Worm (Caenorhabditis elegans) whole organism, L4 larva: ENCODE measurements around the gene irg-4.
A peak's percentile ranks its signal among the peaks of the same experiment; 100 is the strongest.

Experiments
- D1046.2 ChIP-seq: fragments of 200-800 bp; sonication (Bioruptor generic); IDR thresholded peaks from 2 replicates; pipeline ENCODE4 v1.3.6; 2022; ENCODE audit warnings: missing genetic modification characterization, missing compliant biosample characterization
- F10B5.3 ChIP-seq: sonication (generic microtip); optimal IDR thresholded peaks from 2 replicates; lab custom pipeline; 2016; ENCODE audit warnings: mild to moderate bottlenecking, missing genetic modification characterization, missing compliant biosample characterization
- F37D6.2 ChIP-seq: sonication (generic microtip); optimal IDR thresholded peaks from 2 replicates; lab custom pipeline; 2016; ENCODE audit warnings: mild to moderate bottlenecking, missing genetic modification characterization, missing compliant biosample characterization
- F49E8.2 ChIP-seq: sonication (generic microtip); optimal IDR thresholded peaks from 2 replicates; lab custom pipeline; 2016; ENCODE audit warnings: missing compliant biosample characterization, mild to moderate bottlenecking, missing genetic modification characterization, borderline replicate concordance
- R02D3.7 ChIP-seq: fragments of 150-350 bp; sonication (generic microtip); optimal IDR thresholded peaks from 3 replicates; lab custom pipeline; 2014; ENCODE audit warnings: missing biosample characterization, missing genetic modification characterization
- Y75B8A.6 ChIP-seq: fragments of 200-800 bp; sonication (Bioruptor generic); IDR thresholded peaks from 2 replicates; pipeline ENCODE4 v1.3.6; 2022; ENCODE audit warnings: missing genetic modification reagents, missing genetic modification characterization, missing compliant biosample characterization
- ZK337.2 ChIP-seq: fragments of 200-800 bp; sonication (Bioruptor generic); IDR thresholded peaks from 2 replicates; pipeline ENCODE4 v1.3.6; 2022; ENCODE audit warnings: missing genetic modification reagents, missing genetic modification characterization, missing compliant biosample characterization
- ZK546.5 ChIP-seq, 2 experiments: sonication (generic microtip); optimal IDR thresholded peaks; 2 replicates each; lab custom pipeline; 2017; ENCODE audit warnings: missing biosample characterization in 2 of 2, missing genetic modification characterization in 2 of 2
- aha-1 ChIP-seq: fragments of 150-350 bp; peaks from one replicate; lab custom pipeline; 2014; ENCODE audit warnings: missing biosample characterization, missing genetic modification characterization
- aly-2 ChIP-seq: sonication (generic microtip); optimal IDR thresholded peaks from 2 replicates; lab custom pipeline; 2018; ENCODE audit warnings: missing biosample characterization, missing genetic modification characterization
- attf-4 ChIP-seq: sonication (generic microtip); optimal IDR thresholded peaks from 3 replicates; lab custom pipeline; 2017; ENCODE audit warnings: missing biosample characterization, missing genetic modification characterization
- ceh-28 ChIP-seq: fragments of 150-350 bp; optimal IDR thresholded peaks from 2 replicates; lab custom pipeline; 2014; ENCODE audit warnings: missing biosample characterization, missing genetic modification reagents, missing genetic modification characterization
- ceh-32 ChIP-seq: sonication (generic microtip); optimal IDR thresholded peaks from 2 replicates; lab custom pipeline; 2016; ENCODE audit warnings: mild to moderate bottlenecking, missing genetic modification characterization, missing compliant biosample characterization; ENCODE audit not compliant: poor library complexity
- ceh-62 ChIP-seq: sonication (generic microtip); optimal IDR thresholded peaks from 2 replicates; lab custom pipeline; 2017; ENCODE audit warnings: missing biosample characterization, missing genetic modification characterization
- ces-1 ChIP-seq: fragments of 150-350 bp; sonication (generic microtip); optimal IDR thresholded peaks from 4 replicates; lab custom pipeline; 2014; ENCODE audit warnings: missing biosample characterization, missing genetic modification reagents, missing genetic modification characterization
- ctbp-1 ChIP-seq: fragments of 200-800 bp; sonication (Bioruptor generic); IDR thresholded peaks from 2 replicates; pipeline ENCODE4 v1.3.6; 2022; ENCODE audit warnings: missing genetic modification reagents, missing genetic modification characterization, missing compliant biosample characterization
- daf-19 ChIP-seq: fragments of 200-800 bp; sonication (Bioruptor generic); conservative IDR thresholded peaks from 2 replicates; pipeline ENCODE4 v1.3.6; 2022; ENCODE audit warnings: missing genetic modification characterization, missing compliant biosample characterization
- daf-8 ChIP-seq: fragments of 200-800 bp; sonication (Bioruptor generic); IDR thresholded peaks from 2 replicates; pipeline ENCODE4 v1.3.6; 2022; ENCODE audit warnings: missing genetic modification characterization, missing compliant biosample characterization
- dmd-6 ChIP-seq: fragments of 200-800 bp; sonication (Bioruptor generic); IDR thresholded peaks from 2 replicates; pipeline ENCODE4 v1.3.6; 2022; ENCODE audit warnings: missing genetic modification reagents, missing genetic modification characterization, missing compliant biosample characterization
- dpl-1 ChIP-seq: fragments of 150-350 bp; optimal IDR thresholded peaks from 2 replicates; lab custom pipeline; 2014; ENCODE audit warnings: missing biosample characterization, missing genetic modification reagents, missing genetic modification characterization
- egl-43 ChIP-seq: fragments of 200-800 bp; sonication (Bioruptor generic); IDR thresholded peaks from 2 replicates; pipeline ENCODE4 v1.3.6; 2022; ENCODE audit warnings: missing genetic modification reagents, missing genetic modification characterization, missing compliant biosample characterization
- fkh-10 ChIP-seq: fragments of 150-350 bp; optimal IDR thresholded peaks from 2 replicates; lab custom pipeline; 2014; ENCODE audit warnings: missing biosample characterization, missing genetic modification reagents, missing genetic modification characterization
- fos-1 ChIP-seq: fragments of 150-350 bp; optimal IDR thresholded peaks from 2 replicates; lab custom pipeline; 2014; ENCODE audit warnings: missing biosample characterization, missing genetic modification characterization
- hlh-30 ChIP-seq: sonication (generic microtip); optimal IDR thresholded peaks from 2 replicates; lab custom pipeline; 2017; ENCODE audit warnings: antibody characterized with exemption, mild to moderate bottlenecking, missing genetic modification characterization, missing compliant biosample characterization; ENCODE audit not compliant: insufficient read depth
- hmg-1.1 ChIP-seq: fragments of 200-800 bp; sonication (Bioruptor generic); IDR thresholded peaks from 2 replicates; pipeline ENCODE4 v1.3.6; 2022; ENCODE audit warnings: missing genetic modification reagents, missing genetic modification characterization, missing compliant biosample characterization
- jun-1 ChIP-seq: fragments of 150-350 bp; optimal IDR thresholded peaks from 2 replicates; lab custom pipeline; 2014; ENCODE audit warnings: missing biosample characterization, missing genetic modification reagents, missing genetic modification characterization
- lim-7 ChIP-seq: fragments of 200-800 bp; sonication (Bioruptor generic); IDR thresholded peaks from 2 replicates; pipeline ENCODE4 v1.3.6; 2022; ENCODE audit warnings: missing genetic modification characterization, missing compliant biosample characterization
- lin-1 ChIP-seq: fragments of 200-800 bp; sonication (Bioruptor generic); IDR thresholded peaks from 2 replicates; pipeline ENCODE4 v1.3.6; 2022; ENCODE audit warnings: missing genetic modification reagents, missing genetic modification characterization, missing compliant biosample characterization
- lin-13 ChIP-seq: fragments of 150-350 bp; optimal IDR thresholded peaks from 2 replicates; lab custom pipeline; 2014; ENCODE audit warnings: missing biosample characterization, missing genetic modification reagents, missing genetic modification characterization
- lin-15B ChIP-seq: fragments of 150-350 bp; sonication (generic microtip); optimal IDR thresholded peaks from 3 replicates; lab custom pipeline; 2014; ENCODE audit warnings: missing biosample characterization, missing genetic modification characterization
- lsy-2 ChIP-seq, 2 experiments: fragments of 150-350 bp in 1 of 2; sonication (generic microtip) in 1 of 2; optimal IDR thresholded peaks; 2 replicates each; lab custom pipeline; 2014 to 2017; ENCODE audit warnings: missing biosample characterization in 2 of 2, missing genetic modification characterization in 2 of 2
- madf-5 ChIP-seq, 2 experiments: fragments of 200-800 bp; sonication (Bioruptor generic); IDR thresholded peaks; 2 replicates each; pipeline ENCODE4 v1.3.6; 2022; ENCODE audit warnings: missing compliant biosample characterization in 2 of 2, missing genetic modification characterization in 2 of 2
- madf-9 ChIP-seq: fragments of 200-800 bp; sonication (Bioruptor generic); conservative IDR thresholded peaks from 2 replicates; pipeline ENCODE4 v1.3.6; 2022; ENCODE audit warnings: missing genetic modification reagents, missing genetic modification characterization, missing compliant biosample characterization
- mdl-1 ChIP-seq, 2 experiments: fragments of 150-350 bp in 1 of 2; sonication (generic microtip) in 1 of 2; optimal IDR thresholded peaks; 2 replicates each; lab custom pipeline; 2014 to 2017; ENCODE audit warnings: missing biosample characterization in 2 of 2, missing genetic modification characterization in 2 of 2
- mdt-29 ChIP-seq: fragments of 200-800 bp; sonication (Bioruptor generic); IDR thresholded peaks from 2 replicates; pipeline ENCODE4 v1.3.6; 2022; ENCODE audit warnings: missing genetic modification reagents, missing genetic modification characterization, missing compliant biosample characterization
- mep-1 ChIP-seq: fragments of 150-350 bp; sonication (generic microtip); optimal IDR thresholded peaks from 3 replicates; lab custom pipeline; 2014; ENCODE audit warnings: missing biosample characterization, missing genetic modification characterization
- mxl-2 ChIP-seq: fragments of 200-800 bp; sonication (Bioruptor generic); conservative IDR thresholded peaks from 2 replicates; pipeline ENCODE4 v1.3.6; 2022; ENCODE audit warnings: missing genetic modification reagents, missing genetic modification characterization, missing compliant biosample characterization
- nhr-237 ChIP-seq: sonication (generic microtip); optimal IDR thresholded peaks from 2 replicates; lab custom pipeline; 2017; ENCODE audit warnings: missing biosample characterization, missing genetic modification characterization
- nhr-42 ChIP-seq: fragments of 200-800 bp; sonication (Bioruptor generic); IDR thresholded peaks from 2 replicates; pipeline ENCODE4 v1.3.6; 2022; ENCODE audit warnings: missing genetic modification characterization, missing compliant biosample characterization
- php-3 ChIP-seq: fragments of 200-800 bp; sonication (Bioruptor generic); IDR thresholded peaks from 2 replicates; pipeline ENCODE4 v1.3.6; 2022; ENCODE audit warnings: missing genetic modification reagents, missing genetic modification characterization, missing compliant biosample characterization
- pqm-1 ChIP-seq: sonication (generic microtip); optimal IDR thresholded peaks from 2 replicates; lab custom pipeline; 2017; ENCODE audit warnings: missing biosample characterization, missing genetic modification characterization
- rbr-2 ChIP-seq: sonication (generic microtip); optimal IDR thresholded peaks from 2 replicates; lab custom pipeline; 2016; ENCODE audit warnings: missing genotype, missing genetic modification characterization, missing compliant biosample characterization
- sdz-12 ChIP-seq: fragments of 200-800 bp; sonication (Bioruptor generic); optimal IDR thresholded peaks from 2 replicates; lab custom pipeline; 2018; ENCODE audit warnings: mild to moderate bottlenecking, missing genetic modification characterization, missing compliant biosample characterization
- set-16 ChIP-seq: fragments of 200-800 bp; sonication (Bioruptor generic); IDR thresholded peaks from 2 replicates; pipeline ENCODE4 v1.3.6; 2022; ENCODE audit warnings: missing genetic modification reagents, missing genetic modification characterization, missing compliant biosample characterization
- snpc-4 ChIP-seq: fragments of 150-350 bp; optimal IDR thresholded peaks from 2 replicates; lab custom pipeline; 2014; ENCODE audit warnings: missing biosample characterization, missing genetic modification characterization
- spr-1 ChIP-seq: sonication (generic microtip); optimal IDR thresholded peaks from 2 replicates; lab custom pipeline; 2016; ENCODE audit warnings: mild to moderate bottlenecking, missing genetic modification characterization, missing compliant biosample characterization
- zip-2 ChIP-seq: fragments of 150-350 bp; optimal IDR thresholded peaks from 2 replicates; lab custom pipeline; 2014; ENCODE audit warnings: missing biosample characterization, missing genetic modification characterization
- ztf-7 ChIP-seq: fragments of 150-350 bp; optimal IDR thresholded peaks from 2 replicates; lab custom pipeline; 2014; ENCODE audit warnings: missing biosample characterization, missing genetic modification characterization

Gene irg-4

ce11 chrIV:12414601-12415000, 21.0 kb upstream of the irg-4 start:
- TF ChIP-seq daf-19 (GFP tag; lab: Robert Waterston, UW) (no peak), fos-1 (tag; lab: Kevin White, UChicago) (no peak), ces-1 (GFP tag; lab: Kevin White, UChicago) (peak; percentile 43), fkh-10 (GFP tag; lab: Kevin White, UChicago) (peak; percentile 64), lin-15B (tag; lab: Kevin White, UChicago) (no peak), ZK546.5 (tag; optimal IDR thresholded peaks at IDR 0.05; lab: Kevin White, UChicago) (no peak)

ce11 chrIV:12416629-12417404, 18.8 kb upstream of the irg-4 start:
- TF ChIP-seq mdt-29 (GFP tag; lab: Robert Waterston, UW) (no peak), D1046.2 (GFP tag; lab: Robert Waterston, UW) (no peak; the same call in 1 of the 2 replicates), F10B5.3 (no peak), Y75B8A.6 (GFP tag; lab: Robert Waterston, UW) (no peak), sdz-12 (GFP tag; lab: Kevin White, UChicago) (peak; percentile 21), daf-8 (GFP tag; lab: Robert Waterston, UW) (no peak), ceh-32 (tag; lab: Kevin White, UChicago) (no peak), nhr-237 (tag; lab: Kevin White, UChicago) (no peak), madf-5 (GFP tag; IDR thresholded peaks at IDR 0.05; lab: Robert Waterston, UW) (no peak), lin-13 (GFP tag; lab: Kevin White, UChicago) (no peak), lim-7 (GFP tag; lab: Robert Waterston, UW) (peak; percentile 63), ctbp-1 (GFP tag; lab: Robert Waterston, UW) (no peak), spr-1 (tag; lab: Kevin White, UChicago) (peak; percentile 50), lsy-2 (tag; optimal IDR thresholded peaks at IDR 0.05; lab: Kevin White, UChicago) (no peak), aha-1 (peak; percentile 20), dmd-6 (GFP tag; lab: Robert Waterston, UW) (peak; percentile 35), ceh-28 (no peak), ceh-62 (tag; lab: Kevin White, UChicago) (no peak), R02D3.7 (tag; lab: Kevin White, UChicago) (no peak), rbr-2 (tag; lab: Kevin White, UChicago) (no peak), pqm-1 (no peak), lin-15B (tag; lab: Kevin White, UChicago) (no peak), aly-2 (tag; lab: Kevin White, UChicago) (no peak), php-3 (GFP tag; lab: Robert Waterston, UW) (0 out of 2 replicates have a peak, but pooled peaks have one; percentile 6), snpc-4 (tag; lab: Kevin White, UChicago) (no peak), hmg-1.1 (GFP tag; lab: Robert Waterston, UW) (peak; percentile 55), ces-1 (GFP tag; lab: Kevin White, UChicago) (no peak), ztf-7 (tag; lab: Kevin White, UChicago) (no peak), mxl-2 (GFP tag; lab: Robert Waterston, UW) (no peak), nhr-42 (no peak), mdl-1 (tag; optimal IDR thresholded peaks at IDR 0.05; lab: Kevin White, UChicago) (no peak), F37D6.2 (no peak), set-16 (GFP tag; lab: Robert Waterston, UW) (no peak), ZK546.5 (tag; optimal IDR thresholded peaks at IDR 0.05; lab: Kevin White, UChicago) (no peak), madf-9 (GFP tag; lab: Robert Waterston, UW) (0 out of 2 replicates have a peak, but pooled peaks have one; percentile 8), hlh-30 (no peak), F49E8.2 (no peak), zip-2 (no peak), fkh-10 (GFP tag; lab: Kevin White, UChicago) (no peak), daf-19 (GFP tag; lab: Robert Waterston, UW) (peak; percentile 63; the same call in 1 of the 2 replicates), jun-1 (no peak), lin-1 (no peak), attf-4 (tag; lab: Kevin White, UChicago) (no peak), egl-43 (peak; percentile 73), mep-1 (tag; lab: Kevin White, UChicago) (peak; percentile 21), ZK337.2 (GFP tag; lab: Robert Waterston, UW) (no peak), dpl-1 (GFP tag; lab: Kevin White, UChicago) (no peak)
